Worm (Caenorhabditis elegans) whole organism, L4 larva: ENCODE data around the gene gbb-2.

Source experiments
- aha-1 ChIP-seq: fragments of 150-350 bp; peaks from one replicate; lab custom pipeline; 2014; ENCODE audit warnings: missing biosample characterization, missing genetic modification characterization
- lin-15B ChIP-seq: fragments of 150-350 bp; sonication (generic microtip); optimal IDR thresholded peaks from 3 replicates; lab custom pipeline; 2014; ENCODE audit warnings: missing biosample characterization, missing genetic modification characterization
- mdl-1 ChIP-seq, 2 experiments: fragments of 150-350 bp in 1 of 2; sonication (generic microtip) in 1 of 2; optimal IDR thresholded peaks; 2 replicates each; lab custom pipeline; 2014 to 2017; ENCODE audit warnings: missing biosample characterization in 2 of 2, missing genetic modification characterization in 2 of 2
- php-3 ChIP-seq: fragments of 200-800 bp; sonication (Bioruptor generic); IDR thresholded peaks from 2 replicates; pipeline ENCODE4 v1.3.6; 2022; ENCODE audit warnings: missing genetic modification reagents, missing genetic modification characterization, missing compliant biosample characterization
- snpc-4 ChIP-seq: fragments of 150-350 bp; optimal IDR thresholded peaks from 2 replicates; lab custom pipeline; 2014; ENCODE audit warnings: missing biosample characterization, missing genetic modification characterization

ce11 chrIV:4526724-4527123, 20.2 kb upstream of the gbb-2 start:
- TF ChIP-seq php-3 (GFP tag; lab: Robert Waterston, UW): no peak
- no peak for TF ChIP-seq lin-15B (tag; lab: Kevin White, UChicago)
- no peak for TF ChIP-seq aha-1 (tag; lab: Kevin White, UChicago)
- no peak for TF ChIP-seq mdl-1 (tag; optimal IDR thresholded peaks at IDR 0.05; lab: Kevin White, UChicago)
- TF ChIP-seq snpc-4: no peak
